Fruit fly (Drosophila melanogaster) whole organism, prepupa: Measurements from ENCODE around the gene CG31064.

Source experiments
- CG11902 ChIP-seq: fragments of 200-800 bp; sonication (Bioruptor generic); optimal IDR thresholded peaks from 3 replicates; lab custom pipeline; 2016; ENCODE audit warnings: missing biosample characterization, missing genetic modification characterization
- Eip93F ChIP-seq: fragments of 200-800 bp; sonication (Bioruptor generic); optimal IDR thresholded peaks from 2 replicates; lab custom pipeline; 2016; ENCODE audit warnings: missing biosample characterization, mild to moderate bottlenecking, missing genetic modification characterization
- Ets21C ChIP-seq: fragments of 200-800 bp; sonication (Bioruptor generic); optimal IDR thresholded peaks from 3 replicates; lab custom pipeline; 2016; ENCODE audit warnings: missing biosample characterization, missing genetic modification characterization
- Sox102F ChIP-seq: fragments of 200-800 bp; sonication (Bioruptor generic); optimal IDR thresholded peaks from 2 replicates; lab custom pipeline; 2016; ENCODE audit warnings: missing biosample characterization, mild to moderate bottlenecking, missing genetic modification characterization
- Sox14 ChIP-seq: fragments of 200-800 bp; sonication (Bioruptor generic); optimal IDR thresholded peaks from 3 replicates; lab custom pipeline; 2016; ENCODE audit warnings: missing biosample characterization, missing genetic modification characterization
- acj6 ChIP-seq: fragments of 200-800 bp; sonication (Bioruptor generic); optimal IDR thresholded peaks from 3 replicates; lab custom pipeline; 2016; ENCODE audit warnings: missing biosample characterization, missing genetic modification characterization
- esn ChIP-seq: fragments of 200-800 bp; sonication (Bioruptor generic); optimal IDR thresholded peaks from 2 replicates; lab custom pipeline; 2016; ENCODE audit warnings: missing biosample characterization, mild to moderate bottlenecking, missing genetic modification characterization, moderate library complexity

- TF ChIP-seq esn (GFP tag; lab: Kevin White, UChicago) = no peak
- TF ChIP-seq Ets21C (GFP tag; lab: Kevin White, UChicago) = no peak
- TF ChIP-seq Sox14 (GFP tag; lab: Kevin White, UChicago) = no peak
- TF ChIP-seq Eip93F (GFP tag; lab: Kevin White, UChicago) = no peak
- TF ChIP-seq acj6 (GFP tag; lab: Kevin White, UChicago) = no peak
- TF ChIP-seq Sox102F (GFP tag; lab: Kevin White, UChicago) = no peak
- TF ChIP-seq CG11902 (GFP tag; lab: Kevin White, UChicago) = no peak
Observed at dm6 chr3R:27247892-27248291, 9.0 kb upstream of the CG31064 start, which contains the start of gene CG5984.
